Worm (Caenorhabditis elegans): ENCODE data around the gene ivns-1.

Gene ivns-1

ce11 chrX:12630556-12630955 is 3.6 kb downstream of the ivns-1 start (continued):
- TF ChIP-seq unc-55 (GFP tag; optimal IDR thresholded peaks at IDR 0.05): no peak
- TF ChIP-seq nhr-10 (tag; optimal IDR thresholded peaks at IDR 0.05): no peak

ce11 chrX:12630005-12630404 is 4.1 kb downstream of the ivns-1 start:
- TF ChIP-seq nhr-129 (tag; optimal IDR thresholded peaks at IDR 0.05) (no peak), crh-2 (tag; optimal IDR thresholded peaks at IDR 0.05) (no peak), ceh-82 (tag; optimal IDR thresholded peaks at IDR 0.05) (no peak), sma-3 (GFP tag; optimal IDR thresholded peaks at IDR 0.05) (no peak), nhr-6 (tag; optimal IDR thresholded peaks at IDR 0.05) (no peak), nhr-23 (tag; optimal IDR thresholded peaks at IDR 0.05) (no peak), ztf-1 (GFP tag; conservative IDR thresholded peaks at IDR 0.05) (no peak), fos-1 (tag; optimal IDR thresholded peaks at IDR 0.05) (no peak)

ce11 chrX:12629257-12629656 is 4.9 kb downstream of the ivns-1 start:
- peak; percentile 53 for TF ChIP-seq sma-9 (GFP tag; optimal IDR thresholded peaks at IDR 0.05)
- no peak for TF ChIP-seq sma-9 (tag; optimal IDR thresholded peaks at IDR 0.05)
- no peak for TF ChIP-seq aly-2 (tag; optimal IDR thresholded peaks at IDR 0.05)
- TF ChIP-seq unc-55 (GFP tag; optimal IDR thresholded peaks at IDR 0.05): peak; percentile 27
- peak in 1 of 2 experiments; percentile 27 for TF ChIP-seq lsy-2 (tag; optimal IDR thresholded peaks at IDR 0.05)
- TF ChIP-seq C34F6.9 (tag; optimal IDR thresholded peaks at IDR 0.05): peak; percentile 47
- peak; percentile 71 to 75 for TF ChIP-seq mdl-1 (tag; optimal IDR thresholded peaks at IDR 0.05)
- TF ChIP-seq nhr-6 (tag; optimal IDR thresholded peaks at IDR 0.05): no peak
- peak; percentile 55 for TF ChIP-seq nhr-129 (tag; optimal IDR thresholded peaks at IDR 0.05)
- TF ChIP-seq ceh-16 (tag; optimal IDR thresholded peaks at IDR 0.05): peak; percentile 16
- TF ChIP-seq F13H6.1 (tag; optimal IDR thresholded peaks at IDR 0.05): peak; percentile 30

ce11 chrX:12627797-12628196 is 6.4 kb downstream of the ivns-1 start:
- no peak for TF ChIP-seq lin-13 (GFP tag; optimal IDR thresholded peaks at IDR 0.05)
- TF ChIP-seq nhr-129 (tag; optimal IDR thresholded peaks at IDR 0.05): peak; percentile 25
- TF ChIP-seq fos-1 (tag; optimal IDR thresholded peaks at IDR 0.05): peak; percentile 94
- no peak for TF ChIP-seq mbf-1 (tag; optimal IDR thresholded peaks at IDR 0.05)
- no peak for TF ChIP-seq ztf-4 (tag; optimal IDR thresholded peaks at IDR 0.05)
- TF ChIP-seq lin-11 (tag; optimal IDR thresholded peaks at IDR 0.05): no peak
- TF ChIP-seq gmeb-1 (tag; optimal IDR thresholded peaks at IDR 0.05): peak; percentile 22
- TF ChIP-seq sma-9 (GFP tag; optimal IDR thresholded peaks at IDR 0.05): peak; percentile 92
- no peak for TF ChIP-seq sma-9 (tag; optimal IDR thresholded peaks at IDR 0.05)
- TF ChIP-seq nhr-21 (tag; optimal IDR thresholded peaks at IDR 0.05): peak; percentile 38
- TF ChIP-seq crh-2 (tag; optimal IDR thresholded peaks at IDR 0.05): peak; percentile 59
- TF ChIP-seq sma-3 (GFP tag; optimal IDR thresholded peaks at IDR 0.05): peak; percentile 55

- TF ChIP-seq ceh-16 (tag; optimal IDR thresholded peaks at IDR 0.05) (no peak), ztf-4 (tag; optimal IDR thresholded peaks at IDR 0.05) (no peak), elt-3 (tag; optimal IDR thresholded peaks at IDR 0.05) (no peak), aly-2 (tag; optimal IDR thresholded peaks at IDR 0.05) (no peak), lin-11 (tag; optimal IDR thresholded peaks at IDR 0.05) (no peak), mdl-1 (tag; optimal IDR thresholded peaks at IDR 0.05) (no peak), nhr-10 (tag; optimal IDR thresholded peaks at IDR 0.05) (no peak), unc-39 (tag; optimal IDR thresholded peaks at IDR 0.05) (no peak)
These were observed 13.8 kb downstream of the ivns-1 start for ce11 chrX:12620310-12620709.

ce11 chrX:12619165-12619564 is 15.0 kb downstream of the ivns-1 start, which contains the start of gene R09A8.2:
TSS of gene R09A8.2 (plus strand) at chrX:12619465.
- no peak for TF ChIP-seq snpc-4 (tag; optimal IDR thresholded peaks at IDR 0.05)
- no peak for TF ChIP-seq lin-13 (GFP tag; optimal IDR thresholded peaks at IDR 0.05)
- TF ChIP-seq lin-39 (tag; optimal IDR thresholded peaks at IDR 0.05): no peak
- no peak for TF ChIP-seq nhr-25 (tag; optimal IDR thresholded peaks at IDR 0.05)
- TF ChIP-seq nhr-10 (tag; optimal IDR thresholded peaks at IDR 0.05): no peak
- no peak for TF ChIP-seq lin-11 (tag; optimal IDR thresholded peaks at IDR 0.05)
- no peak for TF ChIP-seq fos-1 (tag; optimal IDR thresholded peaks at IDR 0.05)
- no peak for TF ChIP-seq gmeb-1 (tag; optimal IDR thresholded peaks at IDR 0.05)
- TF ChIP-seq ztf-1 (GFP tag; conservative IDR thresholded peaks at IDR 0.05): no peak
- TF ChIP-seq zag-1 (tag; optimal IDR thresholded peaks at IDR 0.05): no peak
- no peak for TF ChIP-seq nhr-11 (tag; optimal IDR thresholded peaks at IDR 0.05)
